Fruit fly (Drosophila melanogaster): ENCODE measurements around the gene Drsl2.
A peak's percentile ranks its signal among the peaks of the same experiment; 100 is the strongest.

Gene Drsl2

DNA sequence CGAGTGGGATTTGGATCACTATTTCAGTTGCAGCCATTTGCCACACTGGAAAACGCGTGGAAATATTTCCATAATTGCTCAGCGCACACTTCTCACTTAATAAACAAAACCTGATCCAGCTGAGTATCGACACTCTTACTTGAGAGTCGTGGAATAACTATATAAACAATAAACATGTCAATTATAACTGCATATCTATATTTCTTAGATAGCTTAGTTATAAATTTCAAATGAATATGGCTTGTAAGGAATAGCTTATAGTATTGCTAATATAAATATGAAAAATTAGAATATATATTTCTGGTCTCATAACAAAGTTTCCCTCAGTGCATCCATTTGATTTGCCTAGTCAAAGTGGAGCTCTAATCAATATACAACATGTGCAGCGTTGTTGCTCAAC, 30.9 kb upstream of the Drsl2 start (continued):
- TF ChIP-seq CG6808 (GFP tag; optimal IDR thresholded peaks at IDR 0.05), result no peak
- no peak for TF ChIP-seq fd85E (GFP tag; optimal IDR thresholded peaks at IDR 0.05)
- TF ChIP-seq CG4318 (GFP tag; optimal IDR thresholded peaks at IDR 0.05), result peak; percentile 40

- TF ChIP-seq salr (GFP tag; optimal IDR thresholded peaks at IDR 0.05) (no peak), Sox102F (GFP tag; optimal IDR thresholded peaks at IDR 0.05) (no peak), Eip78C (GFP tag) (peak; percentile 69), CG3032 (tag; optimal IDR thresholded peaks at IDR 0.05) (no peak), CG3919 (GFP tag; optimal IDR thresholded peaks at IDR 0.05) (peak; percentile 10), CG11294 (GFP tag; IDR thresholded peaks at IDR 0.05) (no peak), Hr4 (GFP tag; optimal IDR thresholded peaks at IDR 0.05) (peak; percentile 22), achi (GFP tag; optimal IDR thresholded peaks at IDR 0.05) (no peak), vri (GFP tag; optimal IDR thresholded peaks at IDR 0.05) (no peak), Sox15 (GFP tag; optimal IDR thresholded peaks at IDR 0.05) (no peak), CG8632 (GFP tag; optimal IDR thresholded peaks at IDR 0.05) (no peak), OdsH (GFP tag; optimal IDR thresholded peaks at IDR 0.05) (no peak), CG8119 (GFP tag; IDR thresholded peaks at IDR 0.05) (peak; percentile 52; the same call in 2 of the 3 replicates), topi (GFP tag; optimal IDR thresholded peaks at IDR 0.05) (no peak), CG8319 (GFP tag; optimal IDR thresholded peaks at IDR 0.05) (no peak), CG6854 (GFP tag; optimal IDR thresholded peaks at IDR 0.05) (no peak), net (GFP tag; optimal IDR thresholded peaks at IDR 0.05) (no peak), Hr38 (GFP tag; optimal IDR thresholded peaks at IDR 0.05) (no peak), CG16779 (tag; optimal IDR thresholded peaks at IDR 0.05) (no peak), pdm3 (GFP tag; optimal IDR thresholded peaks at IDR 0.05) (no peak), eg (GFP tag; IDR thresholded peaks at IDR 0.05) (0 out of 3 replicates have a peak, but pooled peaks have one; percentile 26), CG9139 (GFP tag; optimal IDR thresholded peaks at IDR 0.05) (no peak), spab (GFP tag; optimal IDR thresholded peaks at IDR 0.05) (no peak), Ets96B (tag; optimal IDR thresholded peaks at IDR 0.05) (no peak), CG32006 (GFP tag; optimal IDR thresholded peaks at IDR 0.05) (peak; percentile 52), CG7368 (GFP tag; optimal IDR thresholded peaks at IDR 0.05) (no peak), Met (GFP tag; optimal IDR thresholded peaks at IDR 0.05) (no peak), Gug (GFP tag; IDR thresholded peaks at IDR 0.05) (no peak), CG31627 (GFP tag; optimal IDR thresholded peaks at IDR 0.05) (no peak), CG6276 (GFP tag; optimal IDR thresholded peaks at IDR 0.05) (peak; percentile 8), cyc (GFP tag; optimal IDR thresholded peaks at IDR 0.05) (no peak), CG6163 (GFP tag; IDR thresholded peaks at IDR 0.05) (no peak), lz (GFP tag; optimal IDR thresholded peaks at IDR 0.05) (no peak), dsx (GFP tag; optimal IDR thresholded peaks at IDR 0.05; ENCODE audit: poor library complexity, severe bottlenecking) (no peak), CG11762 (GFP tag; optimal IDR thresholded peaks at IDR 0.05; ENCODE audit: insufficient read depth) (no peak), CG1621 (tag; optimal IDR thresholded peaks at IDR 0.05) (no peak), CG10669 (GFP tag; optimal IDR thresholded peaks at IDR 0.05) (no peak), CG10631 (GFP tag; optimal IDR thresholded peaks at IDR 0.05) (no peak), fd85E (GFP tag; optimal IDR thresholded peaks at IDR 0.05) (no peak), esn (GFP tag; optimal IDR thresholded peaks at IDR 0.05) (no peak), Ets21C (GFP tag; optimal IDR thresholded peaks at IDR 0.05) (no peak), Lpt (GFP tag; optimal IDR thresholded peaks at IDR 0.05) (no peak), acj6 (GFP tag; optimal IDR thresholded peaks at IDR 0.05) (no peak), Sox14 (GFP tag; optimal IDR thresholded peaks at IDR 0.05) (no peak), fkh (GFP tag; optimal IDR thresholded peaks at IDR 0.05) (no peak), Eip75B (GFP tag; optimal IDR thresholded peaks at IDR 0.05) (no peak), svp (GFP tag) (peak; percentile 26), CG15336 (GFP tag; IDR thresholded peaks at IDR 0.05) (peak; percentile 41; the same call in 1 of the 2 replicates), ss (GFP tag; optimal IDR thresholded peaks at IDR 0.05) (no peak)
These were observed 29.2 kb upstream of the Drsl2 start for dm6 chr3L:3284900-3285299.
